Fruit fly (Drosophila melanogaster): ENCODE measurements around the gene CG15803.

- no peak for TF ChIP-seq Blimp-1 (GFP tag; optimal IDR thresholded peaks at IDR 0.05)
- no peak for TF ChIP-seq Ets96B (tag; optimal IDR thresholded peaks at IDR 0.05)
- TF ChIP-seq CG1621 (tag; optimal IDR thresholded peaks at IDR 0.05), result no peak
- TF ChIP-seq Eip75B (GFP tag; optimal IDR thresholded peaks at IDR 0.05), result no peak
- no peak for TF ChIP-seq CG7368 (GFP tag; optimal IDR thresholded peaks at IDR 0.05)
- no peak for TF ChIP-seq acj6 (GFP tag; optimal IDR thresholded peaks at IDR 0.05)
- TF ChIP-seq CG6854 (GFP tag; optimal IDR thresholded peaks at IDR 0.05), result no peak
- no peak for TF ChIP-seq OdsH (GFP tag; optimal IDR thresholded peaks at IDR 0.05)
- no peak for TF ChIP-seq Eip93F (GFP tag; optimal IDR thresholded peaks at IDR 0.05)
- no peak for TF ChIP-seq eg (GFP tag; IDR thresholded peaks at IDR 0.05)
- no peak for TF ChIP-seq net (GFP tag; optimal IDR thresholded peaks at IDR 0.05)
- no peak for TF ChIP-seq Ets21C (GFP tag; optimal IDR thresholded peaks at IDR 0.05)
- TF ChIP-seq CG11294 (GFP tag; IDR thresholded peaks at IDR 0.05), result no peak
Measured at dm6 chr3R:18372688-18373304, 12.3 kb upstream of the CG15803 start, which contains the start of gene gl.
